Worm (Caenorhabditis elegans): ENCODE data around the gene W03F9.11.

Gene W03F9.11

ce11 chrV:138592-138991 is 2.6 kb downstream of the W03F9.11 start, which contains the start of gene W03F9.9:
Gene W03F9.9 (plus strand): TSS chrV:138892.
- TF ChIP-seq nhr-90 (tag; optimal IDR thresholded peaks at IDR 0.05) (no peak), rcor-1 (GFP tag; IDR thresholded peaks at IDR 0.05) (no peak), hmg-20 (GFP tag; IDR thresholded peaks at IDR 0.05) (no peak), tbx-9 (tag; optimal IDR thresholded peaks at IDR 0.05; ENCODE audit: borderline replicate concordance) (no peak), nfya-1 (tag; optimal IDR thresholded peaks at IDR 0.05; ENCODE audit: borderline replicate concordance, insufficient read depth) (no peak), let-526 (GFP tag; IDR thresholded peaks at IDR 0.05) (no peak), ZK185.1 (tag; optimal IDR thresholded peaks at IDR 0.05; ENCODE audit: poor library complexity, severe bottlenecking) (no peak), C06A6.2 (GFP tag; conservative IDR thresholded peaks at IDR 0.05) (no peak), mel-28 (tag; optimal IDR thresholded peaks at IDR 0.05; ENCODE audit: borderline replicate concordance) (no peak), sea-2 (GFP tag; IDR thresholded peaks at IDR 0.05) (no peak), ztf-26 (tag; optimal IDR thresholded peaks at IDR 0.05) (no peak), lin-40 (tag; optimal IDR thresholded peaks at IDR 0.05) (no peak), chd-7 (tag; optimal IDR thresholded peaks at IDR 0.05) (no peak), let-607 (tag; optimal IDR thresholded peaks at IDR 0.05) (no peak), ekl-4 (GFP tag; IDR thresholded peaks at IDR 0.05) (no peak), ceh-58 (GFP tag; IDR thresholded peaks at IDR 0.05) (no peak), ztf-18 (tag; optimal IDR thresholded peaks at IDR 0.05) (no peak)

- TF ChIP-seq ztf-18 (tag; optimal IDR thresholded peaks at IDR 0.05) (no peak), zfh-2 (GFP tag; conservative IDR thresholded peaks at IDR 0.05) (peak; percentile 58; the same call in 1 of the 2 replicates)
Observed at ce11 chrV:137667-138066, 3.5 kb downstream of the W03F9.11 start.

- TF ChIP-seq egl-18 (GFP tag; IDR thresholded peaks at IDR 0.05) = no peak
- no peak for TF ChIP-seq F52B5.7 (tag; optimal IDR thresholded peaks at IDR 0.05)
- TF ChIP-seq zfh-2 (GFP tag; conservative IDR thresholded peaks at IDR 0.05) = peak; percentile 51; the same call in 1 of the 2 replicates
- TF ChIP-seq ztf-6 (GFP tag; IDR thresholded peaks at IDR 0.05) = no peak
- TF ChIP-seq madf-10 (tag; optimal IDR thresholded peaks at IDR 0.05) = no peak
Observed at ce11 chrV:130186-130585, 11.0 kb downstream of the W03F9.11 start.

- TF ChIP-seq bed-1 (GFP tag; IDR thresholded peaks at IDR 0.05) (no peak), D2030.7 (GFP tag; IDR thresholded peaks at IDR 0.05) (peak; percentile 47; the same call in 1 of the 2 replicates), aptf-2 (GFP tag; conservative IDR thresholded peaks at IDR 0.05) (no peak), madf-6 (GFP tag; IDR thresholded peaks at IDR 0.05) (peak; percentile 46; the same call in 1 of the 2 replicates), hmg-1.2 (GFP tag; IDR thresholded peaks at IDR 0.05) (peak; percentile 93), somi-1 (GFP tag; optimal IDR thresholded peaks at IDR 0.05) (no peak), snpc-1.3 (tag; optimal IDR thresholded peaks at IDR 0.05; ENCODE audit: insufficient read depth) (peak; percentile 1), efl-1 (GFP tag; optimal IDR thresholded peaks at IDR 0.05) (no peak), sdz-38 (tag; optimal IDR thresholded peaks at IDR 0.05) (no peak), chd-7 (tag; optimal IDR thresholded peaks at IDR 0.05) (no peak), ceh-91 (GFP tag; IDR thresholded peaks at IDR 0.05) (no peak), lin-40 (tag; optimal IDR thresholded peaks at IDR 0.05) (peak; percentile 19), egrh-3 (GFP tag; IDR thresholded peaks at IDR 0.05) (no peak), mcd-1 (GFP tag; IDR thresholded peaks at IDR 0.05) (peak; percentile 13; the same call in 1 of the 2 replicates), rec-8 (tag; optimal IDR thresholded peaks at IDR 0.05) (no peak), ama-1 (optimal IDR thresholded peaks at IDR 0.05) (no peak), ama-1 (GFP tag; optimal IDR thresholded peaks at IDR 0.05) (no peak)
Observed at ce11 chrV:127882-128281, 13.3 kb downstream of the W03F9.11 start, which contains the start of the genes W03F9.2 and sftb-2. Gene W03F9.2 (minus strand): TSS chrV:128034. Gene sftb-2 (plus strand): TSS chrV:128237.
